Fruit fly (Drosophila melanogaster) whole organism, pupa: Measurements from ENCODE around the gene amon.
A peak's percentile ranks its signal among the peaks of the same experiment; 100 is the strongest.

ENCODE experiments used
- CG10348 ChIP-seq: fragments of 200-800 bp; sonication (Bioruptor generic); IDR thresholded peaks from 2 replicates; pipeline ENCODE4 v1.3.6; 2022; ENCODE audit warnings: missing biosample characterization, missing genetic modification characterization
- CG12605 ChIP-seq: fragments of 200-800 bp; sonication (Bioruptor generic); IDR thresholded peaks from 2 replicates; pipeline ENCODE4 v1.3.6; 2022; ENCODE audit warnings: missing biosample characterization, missing genetic modification characterization
- CG13204 ChIP-seq: fragments of 200-800 bp; sonication (Bioruptor generic); optimal IDR thresholded peaks from 2 replicates; lab custom pipeline; 2018; ENCODE audit warnings: missing biosample characterization, mild to moderate bottlenecking, missing genetic modification characterization, moderate library complexity
- CG14655 ChIP-seq: fragments of 200-800 bp; sonication (Bioruptor generic); optimal IDR thresholded peaks from 3 replicates; lab custom pipeline; 2017; ENCODE audit warnings: mild to moderate bottlenecking, missing biosample characterization, missing genetic modification reagents, missing genetic modification characterization
- CG15710 ChIP-seq: fragments of 200-800 bp; sonication (Bioruptor generic); optimal IDR thresholded peaks from 2 replicates; lab custom pipeline; 2018; ENCODE audit warnings: missing biosample characterization, mild to moderate bottlenecking, missing genetic modification characterization, moderate library complexity
- CG17806 ChIP-seq: fragments of 200-800 bp; sonication (Bioruptor generic); optimal IDR thresholded peaks from 2 replicates; lab custom pipeline; 2018; ENCODE audit warnings: missing biosample characterization, mild to moderate bottlenecking, missing genetic modification characterization, moderate library complexity
- CG32121 ChIP-seq: fragments of 200-800 bp; sonication (Bioruptor generic); IDR thresholded peaks from 2 replicates; pipeline ENCODE4 v1.3.6; 2022; ENCODE audit warnings: missing biosample characterization, missing genetic modification characterization
- CG34367 ChIP-seq: fragments of 200-800 bp; sonication (Bioruptor generic); optimal IDR thresholded peaks from 2 replicates; lab custom pipeline; 2018; ENCODE audit warnings: missing biosample characterization, mild to moderate bottlenecking, missing genetic modification characterization
- CG4496 ChIP-seq: fragments of 200-800 bp; sonication (Bioruptor generic); IDR thresholded peaks from 3 replicates; pipeline ENCODE4 v1.3.6; 2022; ENCODE audit warnings: missing biosample characterization, missing genetic modification characterization
- CG8159 ChIP-seq: fragments of 200-800 bp; sonication (Bioruptor generic); optimal IDR thresholded peaks from 3 replicates; lab custom pipeline; 2018; ENCODE audit warnings: missing biosample characterization, mild to moderate bottlenecking, missing genetic modification characterization, moderate library complexity
- CG8301 ChIP-seq: fragments of 200-800 bp; sonication (Bioruptor generic); optimal IDR thresholded peaks from 2 replicates; lab custom pipeline; 2018; ENCODE audit warnings: missing biosample characterization, mild to moderate bottlenecking, missing genetic modification characterization
- CG9948 ChIP-seq: fragments of 200-800 bp; sonication (Bioruptor generic); optimal IDR thresholded peaks from 2 replicates; lab custom pipeline; 2018; ENCODE audit warnings: missing biosample characterization, mild to moderate bottlenecking, missing genetic modification characterization, moderate library complexity
- EcR ChIP-seq: fragments of 200-800 bp; sonication (Bioruptor generic); optimal IDR thresholded peaks from 3 replicates; lab custom pipeline; 2019; ENCODE audit warnings: missing biosample characterization, missing genetic modification characterization, mild to moderate bottlenecking, moderate library complexity, missing genetic modification reagents
- Ets98B ChIP-seq: fragments of 200-800 bp; sonication (Bioruptor generic); IDR thresholded peaks from 2 replicates; pipeline ENCODE4 v1.3.6; 2022; ENCODE audit warnings: missing biosample characterization, missing genetic modification characterization
- Pif1A ChIP-seq: fragments of 200-800 bp; sonication (Bioruptor generic); optimal IDR thresholded peaks from 3 replicates; lab custom pipeline; 2016; ENCODE audit warnings: missing biosample characterization, missing genetic modification characterization
- Pif1B ChIP-seq: fragments of 200-800 bp; sonication (Bioruptor generic); optimal IDR thresholded peaks from 3 replicates; lab custom pipeline; 2016; ENCODE audit warnings: missing biosample characterization, missing genetic modification characterization
- Snoo ChIP-seq: fragments of 200-800 bp; sonication (Bioruptor generic); optimal IDR thresholded peaks from 3 replicates; lab custom pipeline; 2017; ENCODE audit warnings: missing biosample characterization, mild to moderate bottlenecking, missing genetic modification characterization, inconsistent platforms
- fd96Ca ChIP-seq: fragments of 200-800 bp; sonication (Bioruptor generic); IDR thresholded peaks from 3 replicates; pipeline ENCODE4 v1.3.6; 2022; ENCODE audit warnings: missing biosample characterization, missing genetic modification characterization
- gl ChIP-seq: fragments of 200-800 bp; sonication (Bioruptor generic); optimal IDR thresholded peaks from 2 replicates; lab custom pipeline; 2018; ENCODE audit warnings: missing biosample characterization, mild to moderate bottlenecking, missing genetic modification characterization
- rn ChIP-seq: fragments of 200-800 bp; sonication (Bioruptor generic); IDR thresholded peaks from 2 replicates; pipeline ENCODE4 v1.3.6; 2022; ENCODE audit warnings: missing biosample characterization, missing genetic modification characterization

The amon gene

dm6 chr3R:26681947-26682346 lies 32.0 kb downstream of the amon start, which contains the start of gene beat-VII:
beat-VII (minus strand) TSS chr3R:26681966.
- TF ChIP-seq EcR (GFP tag; lab: Kevin White, UChicago), result no peak
- TF ChIP-seq CG13204 (GFP tag; lab: Kevin White, UChicago), result peak; percentile 3
- TF ChIP-seq CG12605 (GFP tag; lab: Robert Waterston, UW), result peak; percentile 80

- no peak for TF ChIP-seq CG9948 (tag; lab: Kevin White, UChicago)
- no peak for TF ChIP-seq gl (tag; lab: Kevin White, UChicago)
- TF ChIP-seq CG13204 (GFP tag; lab: Kevin White, UChicago), result no peak
- TF ChIP-seq fd96Ca (GFP tag; lab: Robert Waterston, UW), result no peak
- no peak for TF ChIP-seq Ets98B
- peak; percentile 15 for TF ChIP-seq CG14655 (GFP tag; lab: Kevin White, UChicago)
- no peak for TF ChIP-seq CG12605 (GFP tag; lab: Robert Waterston, UW)
- TF ChIP-seq CG4496 (GFP tag; lab: Robert Waterston, UW), result no peak
- no peak for TF ChIP-seq CG34367
- TF ChIP-seq CG8159 (tag; lab: Kevin White, UChicago), result peak; percentile 6
- no peak for TF ChIP-seq CG8301 (tag; lab: Kevin White, UChicago)
- TF ChIP-seq CG10348 (GFP tag; lab: Robert Waterston, UW), result no peak
- TF ChIP-seq CG15710 (tag; lab: Kevin White, UChicago), result no peak
- TF ChIP-seq, all 21 proteins: peak for 2
Measured at dm6 chr3R:26671525-26672132, 42.3 kb downstream of the amon start.

- TF ChIP-seq Pif1B (GFP tag; lab: Kevin White, UChicago), result no peak
- no peak for TF ChIP-seq CG14655 (GFP tag; lab: Kevin White, UChicago)
- no peak for TF ChIP-seq rn (GFP tag; lab: Robert Waterston, UW)
- no peak for TF ChIP-seq EcR (GFP tag; lab: Kevin White, UChicago)
- no peak for TF ChIP-seq gl (tag; lab: Kevin White, UChicago)
- TF ChIP-seq CG9948 (tag; lab: Kevin White, UChicago), result no peak
- no peak for TF ChIP-seq CG32121
- TF ChIP-seq CG4496 (GFP tag; lab: Robert Waterston, UW), result no peak
- no peak for TF ChIP-seq CG13204 (GFP tag; lab: Kevin White, UChicago)
- TF ChIP-seq CG15710 (tag; lab: Kevin White, UChicago), result no peak
- TF ChIP-seq CG10348 (GFP tag; lab: Robert Waterston, UW), result no peak
- TF ChIP-seq, all 21 proteins: peak for 0
Measured at dm6 chr3R:26670277-26670676, 43.7 kb downstream of the amon start.

dm6 chr3R:26656140-26656539 lies 57.8 kb downstream of the amon start, which contains the start of gene Tb:
Tb (plus strand) TSS chr3R:26656440.
- TF ChIP-seq EcR (GFP tag; lab: Kevin White, UChicago) (no peak), CG9948 (tag; lab: Kevin White, UChicago) (no peak), CG13204 (GFP tag; lab: Kevin White, UChicago) (no peak), CG17806 (tag; lab: Kevin White, UChicago) (no peak), CG34367 (no peak)

dm6 chr3R:26655416-26655945 lies 58.5 kb downstream of the amon start:
- TF ChIP-seq CG10348 (GFP tag; lab: Robert Waterston, UW) (no peak), EcR (GFP tag; lab: Kevin White, UChicago) (no peak), CG4496 (GFP tag; lab: Robert Waterston, UW) (no peak), CG12605 (GFP tag; lab: Robert Waterston, UW) (no peak), CG15710 (tag; lab: Kevin White, UChicago) (no peak), Snoo (tag; lab: Kevin White, UChicago) (no peak), Ets98B (no peak)

dm6 chr3R:26654594-26654993 lies 59.4 kb downstream of the amon start:
- TF ChIP-seq CG14655 (GFP tag; lab: Kevin White, UChicago), result peak; percentile 41
- TF ChIP-seq CG9948 (tag; lab: Kevin White, UChicago), result no peak
- peak; percentile 70; the same call in 2 of the 3 replicates for TF ChIP-seq fd96Ca (GFP tag; lab: Robert Waterston, UW)
- TF ChIP-seq CG32121, result no peak
- peak; percentile 4 for TF ChIP-seq Pif1A (GFP tag; lab: Kevin White, UChicago)
- TF ChIP-seq CG12605 (GFP tag; lab: Robert Waterston, UW), result no peak
- TF ChIP-seq CG13204 (GFP tag; lab: Kevin White, UChicago), result no peak
- TF ChIP-seq CG8159 (tag; lab: Kevin White, UChicago), result peak; percentile 6
- TF ChIP-seq EcR (GFP tag; lab: Kevin White, UChicago), result no peak
- TF ChIP-seq CG10348 (GFP tag; lab: Robert Waterston, UW), result no peak
- TF ChIP-seq CG4496 (GFP tag; lab: Robert Waterston, UW), result peak; percentile 42; the same call in 1 of the 3 replicates
